Worm (Caenorhabditis elegans): ENCODE measurements around the gene C27C12.3.
A peak's percentile ranks its signal among the peaks of the same experiment; 100 is the strongest.

The C27C12.3 gene

ce11 chrX:14818464-14819259 is 47.0 kb downstream of the C27C12.3 start, which contains the start of gene epn-1 (continued):
- TF ChIP-seq jun-1 (tag; optimal IDR thresholded peaks at IDR 0.05) (peak; percentile 93), vab-7 (GFP tag; IDR thresholded peaks at IDR 0.05) (peak; percentile 70; the same call in 1 of the 2 replicates), ztf-11 (tag; optimal IDR thresholded peaks at IDR 0.05) (no peak), zip-2 (tag; optimal IDR thresholded peaks at IDR 0.05) (peak; percentile 50), duxl-1 (tag; optimal IDR thresholded peaks at IDR 0.05; ENCODE audit: poor library complexity) (peak; percentile 71), tag-97 (GFP tag; IDR thresholded peaks at IDR 0.05) (no peak), lin-39 (tag; optimal IDR thresholded peaks at IDR 0.05) (peak; percentile 36), nhr-41 (GFP tag; IDR thresholded peaks at IDR 0.05) (peak; percentile 68; the same call in 1 of the 2 replicates), aha-1 (tag) (peak; percentile 100), R02D3.7 (tag; optimal IDR thresholded peaks at IDR 0.05) (no peak), lin-13 (GFP tag; optimal IDR thresholded peaks at IDR 0.05) (peak; percentile 89), daf-19 (GFP tag; conservative IDR thresholded peaks at IDR 0.05) (no peak), unc-39 (tag; optimal IDR thresholded peaks at IDR 0.05) (peak; percentile 71), hif-1 (tag; optimal IDR thresholded peaks at IDR 0.05) (peak; percentile 83 to 97), ceh-32 (tag; optimal IDR thresholded peaks at IDR 0.05; ENCODE audit: poor library complexity) (peak; percentile 65), dmd-6 (GFP tag; IDR thresholded peaks at IDR 0.05) (peak; percentile 99), mxl-3 (GFP tag; optimal IDR thresholded peaks at IDR 0.05) (peak; percentile 99), ceh-20 (GFP tag; IDR thresholded peaks at IDR 0.05) (peak; percentile 98), mxl-2 (GFP tag; conservative IDR thresholded peaks at IDR 0.05) (peak; percentile 92), ctbp-1 (GFP tag; IDR thresholded peaks at IDR 0.05) (peak; percentile 96), mes-2 (tag; optimal IDR thresholded peaks at IDR 0.05; ENCODE audit: poor library complexity, severe bottlenecking) (peak; percentile 80), lin-1 (GFP tag; IDR thresholded peaks at IDR 0.05) (peak; percentile 96), ceh-62 (tag; optimal IDR thresholded peaks at IDR 0.05) (no peak), F26F4.8 (GFP tag; conservative IDR thresholded peaks at IDR 0.05) (no peak), Y5F2A.4 (GFP tag; optimal IDR thresholded peaks at IDR 0.05) (peak; percentile 31), madf-5 (GFP tag; IDR thresholded peaks at IDR 0.05) (peak in 1 of 2 experiments; percentile 50; a peak in 1 of 4 replicates), lin-38 (GFP tag; IDR thresholded peaks at IDR 0.05) (peak; percentile 80), ZK546.5 (tag; optimal IDR thresholded peaks at IDR 0.05) (peak in 1 of 2 experiments; percentile 49), aly-2 (tag; optimal IDR thresholded peaks at IDR 0.05) (no peak), dve-1 (tag; optimal IDR thresholded peaks at IDR 0.05; ENCODE audit: insufficient read depth) (peak; percentile 95), nhr-48 (tag; optimal IDR thresholded peaks at IDR 0.05) (peak; percentile 99), hlh-30 (tag; optimal IDR thresholded peaks at IDR 0.05; ENCODE audit: insufficient read depth) (peak; percentile 100), nhr-42 (GFP tag; IDR thresholded peaks at IDR 0.05) (peak; percentile 95), attf-4 (tag; optimal IDR thresholded peaks at IDR 0.05) (no peak), lim-7 (GFP tag; IDR thresholded peaks at IDR 0.05) (peak; percentile 65), rbr-2 (tag; optimal IDR thresholded peaks at IDR 0.05) (peak; percentile 97), madf-9 (GFP tag; conservative IDR thresholded peaks at IDR 0.05) (peak; percentile 96), lsy-2 (tag; optimal IDR thresholded peaks at IDR 0.05) (peak; percentile 89 to 90), ZK337.2 (GFP tag; IDR thresholded peaks at IDR 0.05) (peak; percentile 50; the same call in 1 of the 2 replicates), unc-62 (GFP tag; optimal IDR thresholded peaks at IDR 0.05 in 1 of 2) (peak in 1 of 2 experiments; percentile 100), unc-62 (tag; optimal IDR thresholded peaks at IDR 0.05) (peak; percentile 21), mdl-1 (tag; optimal IDR thresholded peaks at IDR 0.05) (peak; percentile 100), tra-1 (GFP tag; IDR thresholded peaks at IDR 0.05) (peak; percentile 99), Y75B8A.6 (GFP tag; IDR thresholded peaks at IDR 0.05) (0 out of 2 replicates have a peak, but pooled peaks have one; percentile 3), ceh-28 (tag; optimal IDR thresholded peaks at IDR 0.05) (peak; percentile 39), mep-1 (tag; optimal IDR thresholded peaks at IDR 0.05) (peak; percentile 98), F49E8.2 (tag; optimal IDR thresholded peaks at IDR 0.05; ENCODE audit: borderline replicate concordance) (no peak), nhr-6 (tag; optimal IDR thresholded peaks at IDR 0.05) (peak; percentile 94), ces-1 (GFP tag; optimal IDR thresholded peaks at IDR 0.05) (no peak)

Data from whole organism, L4 larva.